Worm (Caenorhabditis elegans): Measurements from ENCODE around the gene daf-14.
A peak's percentile ranks its signal among the peaks of the same experiment; 100 is the strongest.

The daf-14 gene

ce11 chrIV:10277716-10278115, 27.3 kb downstream of the daf-14 start, which contains the start of gene Y43C5A.4:
Gene Y43C5A.4 (plus strand): TSS chrIV:10278016.
- TF ChIP-seq T07F8.4 (tag; optimal IDR thresholded peaks at IDR 0.05), result no peak
- no peak for TF ChIP-seq F55B11.4 (tag; optimal IDR thresholded peaks at IDR 0.05; ENCODE audit: borderline replicate concordance, insufficient read depth)
- no peak for TF ChIP-seq sdz-38 (tag; optimal IDR thresholded peaks at IDR 0.05)
- no peak for TF ChIP-seq mes-4 (tag; optimal IDR thresholded peaks at IDR 0.05)
- no peak for TF ChIP-seq egrh-3 (GFP tag; IDR thresholded peaks at IDR 0.05)
- TF ChIP-seq F10E7.11 (tag; optimal IDR thresholded peaks at IDR 0.05), result no peak
- TF ChIP-seq F49E8.2 (tag; optimal IDR thresholded peaks at IDR 0.05; ENCODE audit: insufficient read depth), result no peak
- no peak for TF ChIP-seq snpc-1.1 (tag; optimal IDR thresholded peaks at IDR 0.05; ENCODE audit: insufficient read depth)

- TF ChIP-seq B0035.1 (tag; optimal IDR thresholded peaks at IDR 0.05) (no peak), ztf-6 (GFP tag; IDR thresholded peaks at IDR 0.05) (no peak), F52B5.7 (tag; optimal IDR thresholded peaks at IDR 0.05) (no peak), nhr-80 (tag; optimal IDR thresholded peaks at IDR 0.05) (peak; percentile 5), rpc-1 (optimal IDR thresholded peaks at IDR 0.05) (no peak), rpc-1 (tag; optimal IDR thresholded peaks at IDR 0.05) (no peak)
Measured at ce11 chrIV:10281482-10281881, 31.1 kb downstream of the daf-14 start, which contains the start of gene thk-1. Gene thk-1 (minus strand): TSS chrIV:10281582.

ce11 chrIV:10284194-10284910, 33.9 kb downstream of the daf-14 start, which contains the start of gene rad-51:
Gene rad-51 (minus strand): TSS chrIV:10284244.
- TF ChIP-seq T26A5.8 (tag; optimal IDR thresholded peaks at IDR 0.05), result no peak
- TF ChIP-seq die-1 (tag; optimal IDR thresholded peaks at IDR 0.05), result no peak
- no peak for TF ChIP-seq sptf-2 (GFP tag; optimal IDR thresholded peaks at IDR 0.05)
- no peak for TF ChIP-seq nhr-27 (tag; optimal IDR thresholded peaks at IDR 0.05)
- TF ChIP-seq nhr-80 (tag; optimal IDR thresholded peaks at IDR 0.05), result peak; percentile 70
- no peak for TF ChIP-seq K12H6.12 (tag; optimal IDR thresholded peaks at IDR 0.05)
- TF ChIP-seq mcd-1 (GFP tag; IDR thresholded peaks at IDR 0.05), result peak; percentile 80
- no peak for TF ChIP-seq ztf-6 (GFP tag; IDR thresholded peaks at IDR 0.05)
- TF ChIP-seq sdz-38 (tag; optimal IDR thresholded peaks at IDR 0.05), result no peak
- no peak for TF ChIP-seq B0035.1 (tag; optimal IDR thresholded peaks at IDR 0.05)
- no peak for TF ChIP-seq ama-1 (optimal IDR thresholded peaks at IDR 0.05)
- TF ChIP-seq ama-1 (GFP tag; optimal IDR thresholded peaks at IDR 0.05), result no peak
- TF ChIP-seq zfh-2 (GFP tag; conservative IDR thresholded peaks at IDR 0.05), result peak; percentile 78
- TF ChIP-seq F49E8.2 (tag; optimal IDR thresholded peaks at IDR 0.05; ENCODE audit: insufficient read depth), result no peak
- TF ChIP-seq cebp-1 (GFP tag; IDR thresholded peaks at IDR 0.05), result no peak
- TF ChIP-seq cebp-1 (tag; optimal IDR thresholded peaks at IDR 0.05), result no peak
- peak; percentile 76 for TF ChIP-seq lin-54 (GFP tag; optimal IDR thresholded peaks at IDR 0.05)
- TF ChIP-seq Y95B8A.8 (GFP tag; IDR thresholded peaks at IDR 0.05), result 0 out of 2 replicates have a peak, but pooled peaks have one; percentile 15
- no peak for TF ChIP-seq F10E7.11 (tag; optimal IDR thresholded peaks at IDR 0.05)
- TF ChIP-seq xnd-1 (tag; optimal IDR thresholded peaks at IDR 0.05), result no peak
- TF ChIP-seq nhr-90 (tag; optimal IDR thresholded peaks at IDR 0.05), result no peak
- no peak for TF ChIP-seq Y79H2A.3 (GFP tag; conservative IDR thresholded peaks at IDR 0.05)
- TF ChIP-seq snpc-4 (GFP tag; optimal IDR thresholded peaks at IDR 0.05), result peak; percentile 24
- TF ChIP-seq snpc-4 (tag; optimal IDR thresholded peaks at IDR 0.05), result peak in 2 of 4 experiments; percentile 3 to 47
- TF ChIP-seq nfya-2 (GFP tag; IDR thresholded peaks at IDR 0.05), result no peak
- TF ChIP-seq T07F8.4 (tag; optimal IDR thresholded peaks at IDR 0.05), result no peak
- TF ChIP-seq madf-6 (GFP tag; IDR thresholded peaks at IDR 0.05), result peak; percentile 43
- TF ChIP-seq egl-44 (GFP tag; IDR thresholded peaks at IDR 0.05), result no peak
- TF ChIP-seq lin-40 (tag; optimal IDR thresholded peaks at IDR 0.05), result peak; percentile 30
- TF ChIP-seq Y53F4B.3 (GFP tag; IDR thresholded peaks at IDR 0.05), result no peak
- TF ChIP-seq nhr-120 (GFP tag; IDR thresholded peaks at IDR 0.05), result no peak
- no peak for TF ChIP-seq bed-1 (GFP tag; IDR thresholded peaks at IDR 0.05)
- TF ChIP-seq F33H1.4 (GFP tag; IDR thresholded peaks at IDR 0.05), result no peak
- peak; percentile 71 for TF ChIP-seq dox-1 (GFP tag; IDR thresholded peaks at IDR 0.05)
- no peak for TF ChIP-seq atf-7 (tag; optimal IDR thresholded peaks at IDR 0.05)
- TF ChIP-seq dpl-1 (GFP tag; optimal IDR thresholded peaks at IDR 0.05), result peak; percentile 49
- no peak for TF ChIP-seq him-1 (tag; optimal IDR thresholded peaks at IDR 0.05)
- no peak for TF ChIP-seq F57C9.4 (tag; optimal IDR thresholded peaks at IDR 0.05)

All from whole organism, young adult.